Worm (Caenorhabditis elegans) whole organism, midembryonic: ENCODE data around the gene T22G5.1.

Experiments
- T22C8.4 ChIP-seq: fragments of 200-800 bp; sonication (Bioruptor generic); IDR thresholded peaks from 2 replicates; pipeline ENCODE4 v1.3.6; 2022; ENCODE audit warnings: missing genetic modification characterization, missing compliant biosample characterization
- cog-1 ChIP-seq: sonication (generic microtip); optimal IDR thresholded peaks from 2 replicates; lab custom pipeline; 2016; ENCODE audit warnings: missing genetic modification characterization, missing compliant biosample characterization
- flt-1 ChIP-seq: fragments of 200-800 bp; sonication (Bioruptor generic); IDR thresholded peaks from 2 replicates; pipeline ENCODE4 v1.3.6; 2022; ENCODE audit warnings: missing genetic modification characterization, missing compliant biosample characterization
- klf-2 ChIP-seq: fragments of 200-800 bp; sonication (Bioruptor generic); conservative IDR thresholded peaks from 2 replicates; pipeline ENCODE4 v1.3.6; 2022; ENCODE audit warnings: missing genetic modification reagents, missing genetic modification characterization, missing compliant biosample characterization
- med-1 ChIP-seq: sonication (generic microtip); optimal IDR thresholded peaks from 2 replicates; lab custom pipeline; 2017; ENCODE audit warnings: missing genetic modification characterization, mild to moderate bottlenecking, missing compliant biosample characterization, antibody characterized with exemption, missing genetic modification reagents; ENCODE audit not compliant: insufficient read depth
- ref-1 ChIP-seq: fragments of 200-800 bp; sonication (Bioruptor generic); conservative IDR thresholded peaks from 2 replicates; pipeline ENCODE4 v1.3.6; 2022; ENCODE audit warnings: missing genetic modification reagents, missing genetic modification characterization, missing compliant biosample characterization
- tab-1 ChIP-seq: fragments of 200-800 bp; sonication (Bioruptor generic); IDR thresholded peaks from 2 replicates; pipeline ENCODE4 v1.3.6; 2022; ENCODE audit warnings: missing genetic modification characterization, missing compliant biosample characterization
- ztf-23 ChIP-seq: fragments of 200-800 bp; sonication (Bioruptor generic); IDR thresholded peaks from 2 replicates; pipeline ENCODE4 v1.3.6; 2022; ENCODE audit warnings: missing genetic modification reagents, missing genetic modification characterization, missing compliant biosample characterization
- ztf-29 ChIP-seq: fragments of 200-800 bp; sonication (Bioruptor generic); IDR thresholded peaks from 2 replicates; pipeline ENCODE4 v1.3.6; 2022; ENCODE audit warnings: missing genetic modification reagents, missing genetic modification characterization, missing compliant biosample characterization

T22G5.1 gene

ce11 chrV:13878226-13878625 lies 1.6 kb downstream of the T22G5.1 start:
- TF ChIP-seq med-1 (GFP tag; lab: Kevin White, UChicago) (no peak), klf-2 (GFP tag; lab: Robert Waterston, UW) (no peak), ref-1 (GFP tag; lab: Robert Waterston, UW) (no peak), T22C8.4 (GFP tag; lab: Robert Waterston, UW) (no peak), ztf-29 (GFP tag; lab: Robert Waterston, UW) (no peak), flt-1 (no peak), tab-1 (GFP tag; lab: Robert Waterston, UW) (no peak)

- TF ChIP-seq ztf-29 (GFP tag; lab: Robert Waterston, UW): no peak
Measured at ce11 chrV:13879241-13879640, 2.6 kb downstream of the T22G5.1 start, which contains the start of gene lbp-7. TSS of gene lbp-7 (plus strand) at chrV:13879552.

- no peak for TF ChIP-seq klf-2 (GFP tag; lab: Robert Waterston, UW)
- TF ChIP-seq ztf-29 (GFP tag; lab: Robert Waterston, UW): no peak
- no peak for TF ChIP-seq ref-1 (GFP tag; lab: Robert Waterston, UW)
- TF ChIP-seq flt-1: no peak
- TF ChIP-seq cog-1 (tag; lab: Kevin White, UChicago): no peak
- no peak for TF ChIP-seq med-1 (GFP tag; lab: Kevin White, UChicago)
- no peak for TF ChIP-seq tab-1 (GFP tag; lab: Robert Waterston, UW)
- no peak for TF ChIP-seq T22C8.4 (GFP tag; lab: Robert Waterston, UW)
- no peak for TF ChIP-seq ztf-23 (GFP tag; lab: Robert Waterston, UW)
Measured at ce11 chrV:13880163-13880562, 3.5 kb downstream of the T22G5.1 start.

- TF ChIP-seq klf-2 (GFP tag; lab: Robert Waterston, UW): no peak
- no peak for TF ChIP-seq tab-1 (GFP tag; lab: Robert Waterston, UW)
- TF ChIP-seq ztf-29 (GFP tag; lab: Robert Waterston, UW): no peak
- no peak for TF ChIP-seq ref-1 (GFP tag; lab: Robert Waterston, UW)
Measured at ce11 chrV:13880607-13881006, 4.0 kb downstream of the T22G5.1 start, which contains the start of gene T22G5.3. TSS of gene T22G5.3 (plus strand) at chrV:13880907.

ce11 chrV:13887358-13887757 lies 10.7 kb downstream of the T22G5.1 start, which contains the start of gene srsx-19:
TSS of gene srsx-19 (plus strand) at chrV:13887658.
- TF ChIP-seq ztf-23 (GFP tag; lab: Robert Waterston, UW) (no peak), T22C8.4 (GFP tag; lab: Robert Waterston, UW) (no peak), ref-1 (GFP tag; lab: Robert Waterston, UW) (no peak), klf-2 (GFP tag; lab: Robert Waterston, UW) (no peak), cog-1 (tag; lab: Kevin White, UChicago) (no peak), ztf-29 (GFP tag; lab: Robert Waterston, UW) (no peak), tab-1 (GFP tag; lab: Robert Waterston, UW) (no peak), med-1 (GFP tag; lab: Kevin White, UChicago) (no peak), flt-1 (no peak)

- no peak for TF ChIP-seq T22C8.4 (GFP tag; lab: Robert Waterston, UW)
- TF ChIP-seq ztf-23 (GFP tag; lab: Robert Waterston, UW): no peak
- TF ChIP-seq tab-1 (GFP tag; lab: Robert Waterston, UW): no peak
- TF ChIP-seq med-1 (GFP tag; lab: Kevin White, UChicago): no peak
- TF ChIP-seq ztf-29 (GFP tag; lab: Robert Waterston, UW): no peak
- TF ChIP-seq ref-1 (GFP tag; lab: Robert Waterston, UW): no peak
- no peak for TF ChIP-seq cog-1 (tag; lab: Kevin White, UChicago)
- no peak for TF ChIP-seq klf-2 (GFP tag; lab: Robert Waterston, UW)
- TF ChIP-seq flt-1: no peak
Measured at ce11 chrV:13889516-13889915, 12.9 kb downstream of the T22G5.1 start, which contains the start of gene spp-12. TSS of gene spp-12 (plus strand) at chrV:13889816.

ce11 chrV:13890473-13890872 lies 13.8 kb downstream of the T22G5.1 start, which contains the start of gene lbp-8:
TSS of gene lbp-8 (plus strand) at chrV:13890773.
- no peak for TF ChIP-seq flt-1

ce11 chrV:13891489-13891888 lies 14.9 kb downstream of the T22G5.1 start:
- no peak for TF ChIP-seq ref-1 (GFP tag; lab: Robert Waterston, UW)
- no peak for TF ChIP-seq med-1 (GFP tag; lab: Kevin White, UChicago)
- TF ChIP-seq klf-2 (GFP tag; lab: Robert Waterston, UW): no peak
- no peak for TF ChIP-seq ztf-23 (GFP tag; lab: Robert Waterston, UW)
- TF ChIP-seq ztf-29 (GFP tag; lab: Robert Waterston, UW): no peak
- TF ChIP-seq flt-1: no peak
- TF ChIP-seq tab-1 (GFP tag; lab: Robert Waterston, UW): no peak
- TF ChIP-seq cog-1 (tag; lab: Kevin White, UChicago): no peak
- TF ChIP-seq T22C8.4 (GFP tag; lab: Robert Waterston, UW): no peak

ce11 chrV:13892457-13893375 lies 16.1 kb downstream of the T22G5.1 start, which contains the start of gene sptl-3:
TSS of gene sptl-3 (plus strand) at chrV:13893325.
- TF ChIP-seq med-1 (GFP tag; lab: Kevin White, UChicago) (no peak), ztf-29 (GFP tag; lab: Robert Waterston, UW) (no peak), ref-1 (GFP tag; lab: Robert Waterston, UW) (no peak), klf-2 (GFP tag; lab: Robert Waterston, UW) (no peak), flt-1 (no peak), ztf-23 (GFP tag; lab: Robert Waterston, UW) (no peak), T22C8.4 (GFP tag; lab: Robert Waterston, UW) (no peak), tab-1 (GFP tag; lab: Robert Waterston, UW) (no peak), cog-1 (tag; lab: Kevin White, UChicago) (no peak)
